Worm (Caenorhabditis elegans): ENCODE data around the gene glb-10.

- TF ChIP-seq ZK546.5 (tag; optimal IDR thresholded peaks at IDR 0.05) (no peak), ceh-82 (tag; optimal IDR thresholded peaks at IDR 0.05) (no peak), mbf-1 (tag; optimal IDR thresholded peaks at IDR 0.05) (no peak), blmp-1 (tag; optimal IDR thresholded peaks at IDR 0.05; ENCODE audit: insufficient read depth) (no peak), zag-1 (tag; optimal IDR thresholded peaks at IDR 0.05) (no peak), ama-1 (optimal IDR thresholded peaks at IDR 0.05) (no peak), elt-3 (tag; optimal IDR thresholded peaks at IDR 0.05) (no peak), aly-2 (tag; optimal IDR thresholded peaks at IDR 0.05) (no peak), nhr-77 (tag; optimal IDR thresholded peaks at IDR 0.05) (no peak)
These were observed 42.8 kb upstream of the glb-10 start, which contains the start of gene C32D5.10 for ce11 chrII:6351887-6352286.
